Fruit fly (Drosophila melanogaster): ENCODE data around the gene CG43155.

Gene CG43155

DNA sequence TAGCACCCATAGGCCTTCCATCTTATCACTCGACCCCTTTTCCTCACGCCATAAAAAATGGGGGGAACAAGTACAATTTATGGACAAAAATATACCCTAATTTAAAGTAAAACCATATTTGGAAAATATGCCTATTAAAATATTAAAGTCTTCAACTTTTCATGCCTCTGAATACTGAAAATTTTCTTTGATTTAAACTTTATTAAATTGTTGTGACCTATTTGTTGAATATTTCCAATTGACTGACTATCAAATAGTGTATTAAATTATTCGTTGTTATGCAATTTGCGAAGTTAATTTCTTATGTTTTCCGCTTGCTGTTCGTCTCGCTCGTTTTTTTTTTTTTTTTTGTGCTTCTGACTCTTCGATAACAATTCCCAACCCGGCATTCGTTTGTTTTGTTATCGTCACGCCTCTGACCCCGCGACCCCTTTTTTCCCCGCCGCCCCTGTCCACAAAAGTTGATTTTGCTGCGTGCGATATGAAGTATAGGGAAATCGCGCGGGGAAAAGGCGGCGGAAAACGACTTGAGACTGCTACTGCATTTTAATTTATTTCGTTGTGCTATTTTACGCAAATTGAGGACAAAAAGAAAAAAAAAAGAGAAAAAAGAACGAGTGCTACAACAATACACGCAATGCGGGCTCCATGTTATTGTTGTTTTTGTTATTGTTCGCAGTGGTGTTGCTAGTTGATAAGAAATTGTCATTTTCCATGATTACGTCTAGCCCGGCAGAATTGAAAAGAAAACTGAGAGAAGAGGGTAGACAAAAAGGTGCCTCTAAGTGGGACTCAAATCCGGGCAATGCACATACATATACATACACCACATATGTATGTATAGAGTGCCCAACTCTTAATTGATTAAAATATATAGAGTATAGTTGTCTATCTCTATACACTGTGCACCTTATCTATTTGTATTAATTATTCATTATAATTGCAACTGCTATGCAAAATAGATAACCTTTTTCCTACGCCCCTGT, 62.3 kb downstream of the CG43155 start (continued):
- TF ChIP-seq cwo (GFP tag; optimal IDR thresholded peaks at IDR 0.05) (peak; percentile 68), PHDP (tag; optimal IDR thresholded peaks at IDR 0.05) (peak; percentile 73), caup (GFP tag; optimal IDR thresholded peaks at IDR 0.05; ENCODE audit: severe bottlenecking) (peak; percentile 12), bbx (GFP tag; IDR thresholded peaks at IDR 0.05; ENCODE audit: partially characterized antibody) (no peak), gt (GFP tag; IDR thresholded peaks at IDR 0.05) (no peak), YL-1 (GFP tag; optimal IDR thresholded peaks at IDR 0.05) (no peak), ATbp (GFP tag; optimal IDR thresholded peaks at IDR 0.05) (peak; percentile 66), CG2116 (GFP tag; optimal IDR thresholded peaks at IDR 0.05) (no peak), dmrt11E (tag; optimal IDR thresholded peaks at IDR 0.05) (peak; percentile 28), ewg (GFP tag; optimal IDR thresholded peaks at IDR 0.05) (peak; percentile 40), CG12236 (GFP tag; optimal IDR thresholded peaks at IDR 0.05) (no peak), Dip3 (GFP tag; optimal IDR thresholded peaks at IDR 0.05) (no peak), Fer1 (GFP tag; optimal IDR thresholded peaks at IDR 0.05) (peak; percentile 57), CG3065 (GFP tag; optimal IDR thresholded peaks at IDR 0.05) (no peak), Meics (GFP tag; optimal IDR thresholded peaks at IDR 0.05) (peak; percentile 71), pnt (GFP tag; optimal IDR thresholded peaks at IDR 0.05) (peak; percentile 0), fd3F (GFP tag; optimal IDR thresholded peaks at IDR 0.05) (peak; percentile 55), CG16813 (GFP tag; IDR thresholded peaks at IDR 0.05; ENCODE audit: partially characterized antibody) (no peak), sna (GFP tag; IDR thresholded peaks at IDR 0.05; ENCODE audit: partially characterized antibody) (no peak), unpg (GFP tag; optimal IDR thresholded peaks at IDR 0.05) (peak; percentile 80), CG7357 (GFP tag; IDR thresholded peaks at IDR 0.05) (0 out of 3 replicates have a peak, but pooled peaks have one; percentile 36), CG7372 (GFP tag; IDR thresholded peaks at IDR 0.05) (peak; percentile 36; the same call in 1 of the 2 replicates), kay (GFP tag; optimal IDR thresholded peaks at IDR 0.05) (peak; percentile 16), CG32772 (GFP tag; IDR thresholded peaks at IDR 0.05) (peak; percentile 55), Usf (GFP tag; optimal IDR thresholded peaks at IDR 0.05) (no peak), pros (GFP tag; optimal IDR thresholded peaks at IDR 0.05) (no peak), CG10209 (GFP tag; optimal IDR thresholded peaks at IDR 0.05) (peak; percentile 54), so (GFP tag; IDR thresholded peaks at IDR 0.05) (peak; percentile 72; the same call in 1 of the 3 replicates), CG10959 (GFP tag; IDR thresholded peaks at IDR 0.05) (no peak), CG31441 (GFP tag; IDR thresholded peaks at IDR 0.05) (peak; percentile 77), H15 (GFP tag; IDR thresholded peaks at IDR 0.05) (peak; percentile 53; the same call in 1 of the 3 replicates), B-H1 (GFP tag; IDR thresholded peaks at IDR 0.05) (peak; percentile 49), Hey (tag; optimal IDR thresholded peaks at IDR 0.05) (no peak), CG12769 (tag; optimal IDR thresholded peaks at IDR 0.05) (peak; percentile 55), CG30020 (tag; optimal IDR thresholded peaks at IDR 0.05) (no peak), Mes4 (GFP tag; optimal IDR thresholded peaks at IDR 0.05) (no peak), CG3407 (GFP tag; optimal IDR thresholded peaks at IDR 0.05) (peak; percentile 48), grau (tag; optimal IDR thresholded peaks at IDR 0.05) (peak; percentile 74), CG17385 (GFP tag; optimal IDR thresholded peaks at IDR 0.05) (peak; percentile 62), CG42726 (GFP tag; IDR thresholded peaks at IDR 0.05; ENCODE audit: partially characterized antibody) (no peak), Asciz (GFP tag; optimal IDR thresholded peaks at IDR 0.05) (no peak), Mrtf (GFP tag; IDR thresholded peaks at IDR 0.05) (0 out of 3 replicates have a peak, but pooled peaks have one; percentile 42), Drgx (GFP tag; IDR thresholded peaks at IDR 0.05) (peak; percentile 19; the same call in 1 of the 2 replicates), HLH4C (GFP tag; IDR thresholded peaks at IDR 0.05; ENCODE audit: partially characterized antibody) (no peak), CG17829 (tag; optimal IDR thresholded peaks at IDR 0.05) (peak; percentile 51), CG14667 (GFP tag; IDR thresholded peaks at IDR 0.05) (0 out of 2 replicates have a peak, but pooled peaks have one; percentile 26), dan (GFP tag; IDR thresholded peaks at IDR 0.05) (no peak)
